Fruit fly (Drosophila melanogaster): ENCODE results near the gene CG15022.

CG15022 gene

dm6 chr3L:4477656-4478254 lies 17.6 kb upstream of the CG15022 start:
- TF ChIP-seq CG17801 (GFP tag; optimal IDR thresholded peaks at IDR 0.05; ENCODE audit: partially characterized antibody), result no peak

- TF ChIP-seq CG17801 (GFP tag; optimal IDR thresholded peaks at IDR 0.05; ENCODE audit: partially characterized antibody), result no peak
These were observed 15.6 kb upstream of the CG15022 start for dm6 chr3L:4475704-4476103.

DNA sequence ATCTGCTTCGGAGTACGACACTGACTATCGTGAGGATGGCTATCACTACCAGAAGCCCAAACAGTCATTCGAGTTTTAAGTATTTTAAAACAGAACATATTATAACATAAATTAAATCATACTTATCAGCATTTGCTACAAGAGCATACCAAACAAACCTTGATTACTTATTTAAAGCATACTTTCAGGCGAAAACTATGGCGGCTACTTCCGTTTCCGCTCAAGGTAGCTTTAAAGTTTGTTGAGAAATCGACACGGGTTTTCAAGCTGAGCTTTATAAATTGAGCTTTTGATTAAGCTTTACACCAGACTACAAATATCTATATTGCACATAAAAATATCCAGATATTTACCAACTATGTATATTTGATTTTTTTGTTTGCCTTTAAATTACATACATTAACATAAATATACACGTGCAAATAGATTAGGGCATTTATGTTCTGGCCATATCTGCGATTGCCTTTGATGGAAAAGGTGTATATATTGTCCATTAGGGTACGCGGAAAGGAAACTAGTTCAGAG lies 14.9 kb upstream of the CG15022 start:
- peak; percentile 86 for TF ChIP-seq CG17801 (GFP tag; optimal IDR thresholded peaks at IDR 0.05; ENCODE audit: partially characterized antibody)

DNA sequence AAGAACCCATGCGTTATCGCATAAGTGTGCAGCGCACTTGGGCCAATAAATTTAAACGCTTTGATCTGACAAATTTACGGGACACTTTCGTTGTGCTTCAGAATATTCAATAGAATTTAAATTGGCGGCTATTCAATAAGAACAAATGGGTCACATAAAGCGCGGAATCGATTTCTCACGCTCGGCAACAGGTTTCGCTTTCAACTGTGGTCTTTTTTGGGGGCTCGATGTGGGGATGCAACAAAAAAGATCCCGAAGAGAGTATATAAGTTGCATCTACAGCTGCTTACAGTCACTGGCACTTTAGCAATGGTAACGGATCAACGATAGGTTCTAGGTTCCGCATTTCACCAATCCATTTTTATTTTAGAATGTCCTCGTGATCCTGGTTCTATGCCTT lies 12.7 kb upstream of the CG15022 start, which contains the start of gene CG11349:
Gene CG11349 (plus strand): TSS at position 301 of the 400 bp plus-strand sequence.
- TF ChIP-seq CG17801 (GFP tag; optimal IDR thresholded peaks at IDR 0.05; ENCODE audit: partially characterized antibody), result no peak

DNA sequence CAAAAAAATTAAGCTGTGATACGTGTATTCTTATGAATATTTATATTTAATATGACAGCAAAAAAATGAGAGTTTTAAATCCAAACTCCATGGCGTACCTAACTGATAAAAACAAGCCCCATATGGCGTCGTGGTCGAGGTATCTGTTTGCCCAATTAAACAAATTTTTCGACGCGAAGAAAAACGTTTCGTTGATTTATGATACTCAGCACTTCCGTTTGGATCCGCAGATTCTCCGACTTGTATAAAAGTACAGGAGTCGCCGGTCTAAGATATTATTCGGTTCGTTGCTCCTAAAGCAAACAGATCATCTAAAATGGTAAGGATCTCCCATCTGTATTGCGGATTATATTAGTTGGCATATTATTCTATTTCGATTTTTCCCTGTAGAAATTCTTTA lies 11.3 kb upstream of the CG15022 start, which contains the start of gene CG32248:
Gene CG32248 (plus strand): TSS at position 301 of the 400 bp plus-strand sequence.
- TF ChIP-seq CG17801 (GFP tag; optimal IDR thresholded peaks at IDR 0.05; ENCODE audit: partially characterized antibody), result no peak

DNA sequence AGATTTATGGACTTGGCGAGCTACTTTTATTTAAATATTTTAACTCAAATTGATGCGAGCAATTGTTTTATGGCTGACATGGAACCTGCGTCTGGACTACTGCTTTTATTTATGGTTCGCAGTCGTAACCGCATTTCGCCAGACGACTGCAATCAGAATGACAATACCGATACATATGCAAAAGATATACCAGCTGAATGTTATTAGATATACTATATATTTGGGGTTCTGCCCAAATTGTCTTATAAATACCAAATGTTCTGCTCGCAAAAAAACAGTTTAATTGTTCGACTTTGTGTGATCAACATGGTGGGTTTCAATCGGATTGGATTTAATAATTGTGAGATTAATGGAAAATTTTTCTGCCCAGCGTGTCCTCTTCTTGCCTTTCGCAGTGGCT lies 9.6 kb upstream of the CG15022 start, which contains the start of gene CG32249:
Gene CG32249 (plus strand): TSS at position 301 of the 400 bp plus-strand sequence.
- TF ChIP-seq CG17801 (GFP tag; optimal IDR thresholded peaks at IDR 0.05; ENCODE audit: partially characterized antibody), result no peak

DNA sequence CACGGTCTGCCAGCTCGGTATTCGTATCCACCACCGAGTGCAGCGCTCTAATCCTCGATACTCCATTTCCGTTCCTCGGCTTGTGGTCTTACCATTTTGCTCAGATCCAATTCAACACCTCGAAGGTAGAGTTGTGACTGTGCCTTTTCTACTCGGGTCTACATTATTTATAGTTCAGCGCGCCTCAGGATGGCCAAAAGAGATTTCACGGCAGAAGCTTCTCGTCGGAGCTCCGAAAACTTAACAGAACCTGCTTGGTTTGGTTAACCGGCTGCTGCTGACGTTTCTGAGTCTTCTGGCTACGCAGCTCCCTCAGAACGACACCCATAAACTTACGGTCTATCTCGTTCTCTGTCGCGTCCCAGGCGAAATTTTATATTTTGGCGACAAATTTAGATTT lies 6.4 kb upstream of the CG15022 start, which contains the start of gene CG32241:
Gene CG32241 (minus strand): TSS at position 101 of the 400 bp plus-strand sequence.
- no peak for TF ChIP-seq CG17801 (GFP tag; optimal IDR thresholded peaks at IDR 0.05; ENCODE audit: partially characterized antibody)

dm6 chr3L:4463773-4464301 lies 3.7 kb upstream of the CG15022 start, which contains the start of gene CG15024:
Gene CG15024, minus strand, starts transcription at chr3L:4463823.
- no peak for TF ChIP-seq CG17801 (GFP tag; optimal IDR thresholded peaks at IDR 0.05; ENCODE audit: partially characterized antibody)

DNA sequence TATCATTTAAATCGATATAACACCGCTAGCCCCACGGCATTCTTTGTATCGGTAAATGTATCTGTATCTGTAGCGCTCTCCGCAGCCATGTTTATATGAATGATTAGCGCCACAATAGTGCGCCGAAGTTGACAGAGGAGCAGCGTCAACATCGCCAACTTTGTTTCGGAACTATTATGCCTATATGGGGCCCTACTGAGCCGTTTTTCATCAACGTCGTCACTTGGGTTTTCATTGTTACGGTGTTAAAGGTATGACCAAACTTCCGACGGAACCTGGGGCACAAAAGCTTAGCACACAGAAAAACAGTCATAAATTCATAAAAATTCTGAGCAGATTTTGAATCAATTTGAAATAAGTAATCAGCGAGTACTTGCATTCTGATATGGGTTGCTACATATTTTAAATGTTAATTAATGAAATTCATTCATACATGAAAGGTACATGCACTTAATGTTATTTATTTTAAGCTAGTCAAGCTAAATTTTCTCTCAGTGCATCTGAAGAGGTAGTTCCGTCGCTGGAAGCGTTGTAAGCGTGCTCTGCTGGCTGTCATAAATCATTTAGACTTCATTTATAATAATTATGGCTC lies 1.4 kb upstream of the CG15022 start, which contains the start of gene CG15023:
Gene CG15023 (minus strand): TSS at position 51 of the 592 bp plus-strand sequence.
- no peak for TF ChIP-seq CG17801 (GFP tag; optimal IDR thresholded peaks at IDR 0.05; ENCODE audit: partially characterized antibody)

dm6 chr3L:4458063-4458462 lies 2.1 kb downstream of the CG15022 start, which contains the start of gene CG11345:
Gene CG11345, minus strand, starts transcription at chr3L:4458163.
- TF ChIP-seq CG17801 (GFP tag; optimal IDR thresholded peaks at IDR 0.05; ENCODE audit: partially characterized antibody), result no peak

dm6 chr3L:4447229-4447628 lies 12.9 kb downstream of the CG15022 start:
- no peak for TF ChIP-seq CG17801 (GFP tag; optimal IDR thresholded peaks at IDR 0.05; ENCODE audit: partially characterized antibody)

- TF ChIP-seq CG17801 (GFP tag; optimal IDR thresholded peaks at IDR 0.05; ENCODE audit: partially characterized antibody), result no peak
These were observed 13.8 kb downstream of the CG15022 start, which contains the start of gene CG12607 for dm6 chr3L:4446273-4446672. Gene CG12607, plus strand, starts transcription at chr3L:4446573.

- no peak for TF ChIP-seq CG17801 (GFP tag; optimal IDR thresholded peaks at IDR 0.05; ENCODE audit: partially characterized antibody)
These were observed 14.3 kb downstream of the CG15022 start for dm6 chr3L:4445824-4446223.

dm6 chr3L:4442168-4442567 lies 17.9 kb downstream of the CG15022 start:
- no peak for TF ChIP-seq CG17801 (GFP tag; optimal IDR thresholded peaks at IDR 0.05; ENCODE audit: partially characterized antibody)

DNA sequence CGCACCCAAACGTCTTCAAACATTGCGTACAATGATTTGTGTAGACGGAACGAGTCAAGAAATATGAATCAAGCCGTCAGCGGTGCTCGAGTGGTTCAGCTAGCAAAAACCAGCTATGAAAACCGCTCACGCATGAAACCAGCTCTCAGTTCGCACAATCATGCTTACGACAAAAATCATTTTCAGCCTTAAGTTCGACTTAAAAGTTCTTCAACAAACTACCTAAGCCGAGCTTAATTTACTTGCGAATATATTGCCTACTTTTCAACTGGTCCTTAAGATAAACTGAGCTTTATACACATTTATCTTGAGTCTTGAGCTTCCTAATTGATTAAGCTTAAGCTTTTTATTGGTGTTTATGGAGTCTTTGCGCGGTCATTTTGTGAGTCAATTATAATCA lies 20.0 kb downstream of the CG15022 start:
- no peak for TF ChIP-seq CG17801 (GFP tag; optimal IDR thresholded peaks at IDR 0.05; ENCODE audit: partially characterized antibody)

dm6 chr3L:4436421-4436820 lies 23.7 kb downstream of the CG15022 start, which contains the start of gene CG15021:
Gene CG15021, plus strand, starts transcription at chr3L:4436721.
- TF ChIP-seq CG17801 (GFP tag; optimal IDR thresholded peaks at IDR 0.05; ENCODE audit: partially characterized antibody), result no peak
